Fruit fly (Drosophila melanogaster) whole organism, embryonic: ENCODE measurements around the gene acj6.
A peak's percentile ranks its signal among the peaks of the same experiment; 100 is the strongest.

ENCODE experiments used
- Adf1 ChIP-seq: fragments of 200-800 bp; sonication (Bioruptor generic); IDR thresholded peaks from 2 replicates; pipeline ENCODE4 v1.3.6; 2022; ENCODE audit warnings: missing biosample characterization, missing genetic modification characterization
- BEAF-32 ChIP-seq: fragments of 200-800 bp; sonication (Bioruptor generic); optimal IDR thresholded peaks from 3 replicates; lab custom pipeline; 2017; ENCODE audit warnings: missing biosample characterization, missing genetic modification characterization, mild to moderate bottlenecking, moderate library complexity, missing genetic modification reagents
- Bgb ChIP-seq: fragments of 200-800 bp; sonication (Bioruptor generic); IDR thresholded peaks from 2 replicates; pipeline ENCODE4 v1.3.6; 2022; ENCODE audit warnings: missing biosample characterization, missing genetic modification characterization; ENCODE audit not compliant: partially characterized antibody
- CG13287 ChIP-seq: fragments of 200-800 bp; sonication (Bioruptor generic); IDR thresholded peaks from 2 replicates; pipeline ENCODE4 v1.3.6; 2022; ENCODE audit warnings: missing biosample characterization, missing genetic modification characterization; ENCODE audit not compliant: partially characterized antibody
- CG15269 ChIP-seq: fragments of 200-800 bp; sonication (Bioruptor generic); optimal IDR thresholded peaks from 2 replicates; lab custom pipeline; 2018; ENCODE audit warnings: missing biosample characterization, mild to moderate bottlenecking, missing genetic modification characterization, moderate library complexity
- CG15514 ChIP-seq: fragments of 200-800 bp; sonication (Bioruptor generic); optimal IDR thresholded peaks from 3 replicates; lab custom pipeline; 2017; ENCODE audit warnings: missing biosample characterization, missing genetic modification characterization, mild to moderate bottlenecking, moderate library complexity, missing genetic modification reagents
- CG16813 ChIP-seq: fragments of 200-800 bp; sonication (Bioruptor generic); IDR thresholded peaks from 3 replicates; pipeline ENCODE4 v1.3.6; 2022; ENCODE audit warnings: missing biosample characterization, missing genetic modification characterization; ENCODE audit not compliant: partially characterized antibody
- CG17612 ChIP-seq: fragments of 200-800 bp; sonication (Bioruptor generic); IDR thresholded peaks from 2 replicates; pipeline ENCODE4 v1.3.6; 2022; ENCODE audit warnings: missing biosample characterization, missing genetic modification characterization
- CG18011 ChIP-seq: fragments of 200-800 bp; sonication (Bioruptor generic); optimal IDR thresholded peaks from 2 replicates; lab custom pipeline; 2017; ENCODE audit warnings: missing biosample characterization, missing genetic modification characterization, mild to moderate bottlenecking, moderate library complexity, missing genotype
- CG1832 ChIP-seq: fragments of 200-800 bp; sonication (Bioruptor generic); optimal IDR thresholded peaks from 2 replicates; lab custom pipeline; 2017; ENCODE audit warnings: missing biosample characterization, mild to moderate bottlenecking, missing genetic modification characterization, inconsistent platforms
- CG18476 ChIP-seq: fragments of 200-800 bp; sonication (Bioruptor generic); optimal IDR thresholded peaks from 2 replicates; lab custom pipeline; 2016; ENCODE audit warnings: missing biosample characterization, mild to moderate bottlenecking, missing genetic modification characterization
- CG2678 ChIP-seq: fragments of 200-800 bp; sonication (Bioruptor generic); optimal IDR thresholded peaks from 3 replicates; lab custom pipeline; 2019; ENCODE audit warnings: missing biosample characterization, mild to moderate bottlenecking, missing genetic modification characterization, moderate library complexity
- CG6175 ChIP-seq: fragments of 200-800 bp; sonication (Bioruptor generic); IDR thresholded peaks from 3 replicates; pipeline ENCODE4 v1.3.6; 2022; ENCODE audit warnings: missing biosample characterization, missing genetic modification characterization
- CG7372 ChIP-seq: fragments of 200-800 bp; sonication (Bioruptor generic); IDR thresholded peaks from 2 replicates; pipeline ENCODE4 v1.3.6; 2022; ENCODE audit warnings: missing biosample characterization, missing genetic modification characterization
- CG8290 ChIP-seq, 3 experiments: fragments of 200-800 bp; sonication (Bioruptor generic); optimal IDR thresholded peaks; 2 replicates each; lab custom pipeline; 2016 to 2019; ENCODE audit warnings: missing biosample characterization in 3 of 3, missing genetic modification characterization in 3 of 3, mild to moderate bottlenecking in 2 of 3, moderate library complexity in 1 of 3
- CG9876 ChIP-seq: fragments of 200-800 bp; sonication (Bioruptor generic); optimal IDR thresholded peaks from 2 replicates; lab custom pipeline; 2016; ENCODE audit warnings: missing biosample characterization, missing genetic modification characterization
- CTCF ChIP-seq: fragments of 200-800 bp; sonication (Bioruptor generic); optimal IDR thresholded peaks from 2 replicates; lab custom pipeline; 2017; ENCODE audit warnings: missing biosample characterization, mild to moderate bottlenecking, missing genetic modification characterization, moderate library complexity
- Deaf1 ChIP-seq: fragments of 200-800 bp; optimal IDR thresholded peaks from 3 replicates; lab custom pipeline; 2019; ENCODE audit warnings: missing biosample characterization, mild to moderate bottlenecking, missing genetic modification characterization, moderate library complexity
- Dll ChIP-seq: fragments of 200-800 bp; sonication (Bioruptor generic); IDR thresholded peaks from 4 replicates; pipeline ENCODE4 v1.3.6; 2022; ENCODE audit warnings: missing biosample characterization, missing genetic modification characterization; ENCODE audit not compliant: partially characterized antibody
- Fer1 ChIP-seq: fragments of 200-800 bp; sonication (Bioruptor generic); optimal IDR thresholded peaks from 2 replicates; lab custom pipeline; 2017; ENCODE audit warnings: missing biosample characterization, mild to moderate bottlenecking, missing genetic modification characterization
- HmgD ChIP-seq: fragments of 200-800 bp; sonication (Bioruptor generic); optimal IDR thresholded peaks from 3 replicates; lab custom pipeline; 2016; ENCODE audit warnings: missing biosample characterization, missing genetic modification characterization
- Kr ChIP-seq: fragments of 200-800 bp; sonication (Bioruptor generic); optimal IDR thresholded peaks from 2 replicates; lab custom pipeline; 2017; ENCODE audit warnings: missing biosample characterization, mild to moderate bottlenecking, missing genetic modification characterization
- Nf-YB ChIP-seq: fragments of 200-800 bp; sonication (Bioruptor generic); optimal IDR thresholded peaks from 3 replicates; lab custom pipeline; 2019; ENCODE audit warnings: missing biosample characterization, mild to moderate bottlenecking, missing genetic modification characterization, moderate library complexity
- PHDP ChIP-seq: fragments of 200-800 bp; sonication (Bioruptor generic); optimal IDR thresholded peaks from 3 replicates; lab custom pipeline; 2018; ENCODE audit warnings: missing biosample characterization, mild to moderate bottlenecking, missing genetic modification characterization, moderate library complexity
- Scr ChIP-seq: fragments of 200-800 bp; sonication (Bioruptor generic); IDR thresholded peaks from 2 replicates; pipeline ENCODE4 v1.3.6; 2022; ENCODE audit warnings: missing biosample characterization, missing genetic modification characterization; ENCODE audit not compliant: partially characterized antibody
- Stat92E ChIP-seq, 3 experiments: fragments of >200 bp in 2 of 3; fragments of 200-800 bp in 1 of 3; sonication (Bioruptor generic) in 1 of 3; optimal IDR thresholded peaks; 2 replicates each; lab custom pipeline; 2017 to 2019; ENCODE audit warnings: missing biosample characterization in 3 of 3, missing genetic modification characterization in 3 of 3, mild to moderate bottlenecking in 1 of 3, moderate library complexity in 1 of 3
- abd-A ChIP-seq: fragments of 200-800 bp; sonication (Bioruptor generic); optimal IDR thresholded peaks from 3 replicates; lab custom pipeline; 2019; ENCODE audit warnings: missing biosample characterization, mild to moderate bottlenecking, missing genetic modification characterization, moderate library complexity
- amos ChIP-seq: fragments of 200-800 bp; sonication (Bioruptor generic); IDR thresholded peaks from 2 replicates; pipeline ENCODE4 v1.3.6; 2022; ENCODE audit warnings: missing biosample characterization, missing genetic modification characterization; ENCODE audit not compliant: partially characterized antibody
- bbx ChIP-seq: fragments of 200-800 bp; sonication (Bioruptor generic); IDR thresholded peaks from 2 replicates; pipeline ENCODE4 v1.3.6; 2022; ENCODE audit warnings: missing biosample characterization, missing genetic modification characterization; ENCODE audit not compliant: partially characterized antibody
- br ChIP-seq: fragments of >200 bp; optimal IDR thresholded peaks from 2 replicates; lab custom pipeline; 2017
- cas ChIP-seq: fragments of 200-800 bp; sonication (Bioruptor generic); IDR thresholded peaks from 2 replicates; pipeline ENCODE4 v1.3.6; 2022; ENCODE audit warnings: missing biosample characterization, missing genetic modification characterization
- crp ChIP-seq, 2 experiments: fragments of 200-800 bp; sonication (Bioruptor generic); optimal IDR thresholded peaks; 2 replicates in 1 of 2; 3 replicates in 1 of 2; lab custom pipeline; 2017; ENCODE audit warnings: missing biosample characterization in 2 of 2, missing genetic modification characterization in 2 of 2, mild to moderate bottlenecking in 1 of 2, moderate library complexity in 1 of 2
- insv ChIP-seq, 2 experiments: fragments of 200-800 bp; sonication (Bioruptor generic); optimal IDR thresholded peaks; 3 replicates each; lab custom pipeline; 2016 to 2018; ENCODE audit warnings: missing biosample characterization in 2 of 2, missing genetic modification characterization in 2 of 2
- kay ChIP-seq: fragments of 200-800 bp; sonication (Bioruptor generic); optimal IDR thresholded peaks from 2 replicates; lab custom pipeline; 2016; ENCODE audit warnings: missing biosample characterization, missing genetic modification characterization
- knrl ChIP-seq: fragments of 200-800 bp; sonication (Bioruptor generic); IDR thresholded peaks from 3 replicates; pipeline ENCODE4 v1.3.6; 2022; ENCODE audit warnings: missing biosample characterization, missing genetic modification characterization; ENCODE audit not compliant: partially characterized antibody
- lola ChIP-seq, 3 experiments: fragments of >200 bp in 2 of 3; fragments of 200-800 bp in 1 of 3; sonication (Bioruptor generic) in 1 of 3; optimal IDR thresholded peaks; 2 replicates each; lab custom pipeline; 2017 to 2019; ENCODE audit warnings: missing biosample characterization in 3 of 3, missing genetic modification characterization in 3 of 3, mild to moderate bottlenecking in 1 of 3, moderate library complexity in 1 of 3
- luna ChIP-seq: fragments of 200-800 bp; sonication (Bioruptor generic); optimal IDR thresholded peaks from 2 replicates; lab custom pipeline; 2016; ENCODE audit warnings: missing biosample characterization, missing genetic modification characterization
- sens ChIP-seq: fragments of 200-800 bp; sonication (Bioruptor generic); peaks from one replicate; lab custom pipeline; 2016; ENCODE audit warnings: missing biosample characterization, missing genetic modification characterization
- seq ChIP-seq: fragments of 200-800 bp; sonication (Bioruptor generic); IDR thresholded peaks from 2 replicates; pipeline ENCODE4 v1.3.6; 2022; ENCODE audit warnings: missing biosample characterization, missing genetic modification characterization
- tin ChIP-seq: fragments of 200-800 bp; sonication (Bioruptor generic); optimal IDR thresholded peaks from 3 replicates; lab custom pipeline; 2016; ENCODE audit warnings: missing biosample characterization, missing genetic modification characterization
- trh ChIP-seq: fragments of 200-800 bp; sonication (Bioruptor generic); optimal IDR thresholded peaks from 2 replicates; lab custom pipeline; 2016; ENCODE audit warnings: missing biosample characterization, missing genetic modification characterization
- unc-4 ChIP-seq: fragments of 200-800 bp; sonication (Bioruptor generic); IDR thresholded peaks from 2 replicates; pipeline ENCODE4 v1.3.6; 2022; ENCODE audit warnings: missing biosample characterization, missing genetic modification characterization; ENCODE audit not compliant: partially characterized antibody
- vnd ChIP-seq: fragments of 200-800 bp; sonication (Bioruptor generic); IDR thresholded peaks from 3 replicates; pipeline ENCODE4 v1.3.6; 2022; ENCODE audit warnings: missing biosample characterization, missing genetic modification characterization; ENCODE audit not compliant: partially characterized antibody
- zfh1 ChIP-seq: fragments of 200-800 bp; sonication (Bioruptor generic); IDR thresholded peaks from 3 replicates; pipeline ENCODE4 v1.3.6; 2022; ENCODE audit warnings: missing biosample characterization, missing genetic modification characterization

acj6 gene

dm6 chrX:15401861-15402260 is 23.0 kb upstream of the acj6 start:
- TF ChIP-seq CG8290 (GFP tag; optimal IDR thresholded peaks at IDR 0.05; lab: Kevin White, UChicago) (peak; percentile 92), CG8290 (tag; optimal IDR thresholded peaks at IDR 0.05; lab: Kevin White, UChicago) (peak in 1 of 2 experiments; percentile 24), zfh1 (GFP tag; lab: Robert Waterston, UW) (no peak), CG18011 (no peak), trh (GFP tag; lab: Kevin White, UChicago) (no peak), abd-A (no peak), Stat92E (GFP tag; optimal IDR thresholded peaks at IDR 0.05; lab: Kevin White, UChicago) (no peak), CG18476 (GFP tag; lab: Kevin White, UChicago) (no peak), CG17612 (GFP tag; lab: Robert Waterston, UW) (peak; percentile 86), PHDP (tag; lab: Kevin White, UChicago) (no peak), cas (GFP tag; lab: Robert Waterston, UW) (no peak), br (lab: Kevin White, UChicago) (no peak)

dm6 chrX:15387344-15387743 is 8.5 kb upstream of the acj6 start:
- TF ChIP-seq Scr (GFP tag; lab: Robert Waterston, UW) (peak; percentile 50; the same call in 1 of the 2 replicates), CG2678 (no peak), HmgD (GFP tag; lab: Kevin White, UChicago) (no peak), CG16813 (peak; percentile 53; the same call in 2 of the 3 replicates), unc-4 (GFP tag; lab: Robert Waterston, UW) (peak; percentile 35; the same call in 1 of the 2 replicates), CG15269 (tag; lab: Kevin White, UChicago) (no peak), BEAF-32 (GFP tag; lab: Kevin White, UChicago) (peak; percentile 29), Dll (GFP tag; lab: Robert Waterston, UW) (peak; percentile 55; the same call in 3 of the 4 replicates), amos (GFP tag; lab: Robert Waterston, UW) (peak; percentile 21; the same call in 1 of the 2 replicates), CG13287 (GFP tag; lab: Robert Waterston, UW) (0 out of 2 replicates have a peak, but pooled peaks have one; percentile 22), vnd (GFP tag; lab: Robert Waterston, UW) (0 out of 3 replicates have a peak, but pooled peaks have one; percentile 17), knrl (GFP tag; lab: Robert Waterston, UW) (peak; percentile 39; the same call in 2 of the 3 replicates), CG1832 (GFP tag; lab: Kevin White, UChicago) (no peak), kay (GFP tag; lab: Kevin White, UChicago) (no peak), luna (GFP tag; lab: Kevin White, UChicago) (no peak)

- TF ChIP-seq CG7372 (GFP tag; lab: Robert Waterston, UW) (peak; percentile 67), insv (GFP tag; optimal IDR thresholded peaks at IDR 0.05; lab: Kevin White, UChicago) (no peak), Nf-YB (no peak), CG9876 (GFP tag; lab: Kevin White, UChicago) (no peak), Deaf1 (tag; lab: Kevin White, UChicago) (peak; percentile 74), CG6175 (peak; percentile 63; the same call in 1 of the 3 replicates), sens (GFP tag; lab: Kevin White, UChicago) (peak; percentile 16), bbx (GFP tag; lab: Robert Waterston, UW) (peak; percentile 38; the same call in 1 of the 2 replicates), Bgb (GFP tag; lab: Robert Waterston, UW) (peak; percentile 70), Adf1 (GFP tag; lab: Robert Waterston, UW) (peak; percentile 77), amos (GFP tag; lab: Robert Waterston, UW) (peak; percentile 27; the same call in 1 of the 2 replicates), Kr (no peak), Fer1 (no peak), lola (GFP tag; optimal IDR thresholded peaks at IDR 0.05; lab: Kevin White, UChicago) (no peak), CTCF (GFP tag; lab: Kevin White, UChicago) (peak; percentile 88), crp (GFP tag; optimal IDR thresholded peaks at IDR 0.05; lab: Kevin White, UChicago) (peak in 1 of 2 experiments; percentile 17), CG15514 (GFP tag; lab: Kevin White, UChicago) (peak; percentile 4), seq (GFP tag; lab: Robert Waterston, UW) (peak; percentile 63), tin (GFP tag; lab: Kevin White, UChicago) (no peak)
Observed at dm6 chrX:15385176-15386056, 6.6 kb upstream of the acj6 start, which contains the start of gene CG9164. CG9164 (minus strand) TSS chrX:15385441.
